Fruit fly (Drosophila melanogaster): ENCODE results near the gene drpr.
A peak's percentile ranks its signal among the peaks of the same experiment; 100 is the strongest.

The drpr gene

dm6 chr3L:1741107-1741506, 10.2 kb upstream of the drpr start (continued):
- peak; percentile 38 for TF ChIP-seq OdsH (GFP tag; optimal IDR thresholded peaks at IDR 0.05)
- TF ChIP-seq Sox14 (GFP tag; optimal IDR thresholded peaks at IDR 0.05): peak; percentile 5
- no peak for TF ChIP-seq fd85E (GFP tag; optimal IDR thresholded peaks at IDR 0.05)
- peak; percentile 15 for TF ChIP-seq Sox102F (GFP tag; optimal IDR thresholded peaks at IDR 0.05)
- TF ChIP-seq CG10631 (GFP tag; optimal IDR thresholded peaks at IDR 0.05): peak; percentile 23
- TF ChIP-seq CG4318 (GFP tag; optimal IDR thresholded peaks at IDR 0.05): peak; percentile 40
- TF ChIP-seq esn (GFP tag; optimal IDR thresholded peaks at IDR 0.05): peak; percentile 41
- peak; percentile 15 for TF ChIP-seq CG3919 (GFP tag; optimal IDR thresholded peaks at IDR 0.05)
- peak; percentile 64 for TF ChIP-seq CG32006 (GFP tag; optimal IDR thresholded peaks at IDR 0.05)
- TF ChIP-seq CG8319 (GFP tag; optimal IDR thresholded peaks at IDR 0.05): no peak
- no peak for TF ChIP-seq Lpt (GFP tag; optimal IDR thresholded peaks at IDR 0.05)
- no peak for TF ChIP-seq CG6854 (GFP tag; optimal IDR thresholded peaks at IDR 0.05)
- no peak for TF ChIP-seq fd59A (GFP tag; optimal IDR thresholded peaks at IDR 0.05)
- no peak; the same call in 2 of the 3 replicates for TF ChIP-seq eg (GFP tag; IDR thresholded peaks at IDR 0.05)
- TF ChIP-seq CG31627 (GFP tag; optimal IDR thresholded peaks at IDR 0.05): peak; percentile 60
- TF ChIP-seq Eip93F (GFP tag; optimal IDR thresholded peaks at IDR 0.05): no peak
- TF ChIP-seq CG16779 (tag; optimal IDR thresholded peaks at IDR 0.05): no peak
- TF ChIP-seq Smox (GFP tag; optimal IDR thresholded peaks at IDR 0.05): peak; percentile 35
- peak; percentile 3 for TF ChIP-seq dac (GFP tag; optimal IDR thresholded peaks at IDR 0.05)
- peak; percentile 65 for TF ChIP-seq Eip78C (GFP tag)
- no peak for TF ChIP-seq Ets21C (GFP tag; optimal IDR thresholded peaks at IDR 0.05)
- no peak for TF ChIP-seq Gug (GFP tag; IDR thresholded peaks at IDR 0.05)
- TF ChIP-seq achi (GFP tag; optimal IDR thresholded peaks at IDR 0.05): peak; percentile 7
- TF ChIP-seq Sox15 (GFP tag; optimal IDR thresholded peaks at IDR 0.05): peak; percentile 15
- TF ChIP-seq CG34406 (GFP tag; optimal IDR thresholded peaks at IDR 0.05): peak; percentile 18
- no peak for TF ChIP-seq CG9139 (GFP tag; optimal IDR thresholded peaks at IDR 0.05)
- peak; percentile 45 for TF ChIP-seq CG11294 (GFP tag; IDR thresholded peaks at IDR 0.05)
- peak; percentile 49 for TF ChIP-seq topi (GFP tag; optimal IDR thresholded peaks at IDR 0.05)
- TF ChIP-seq ss (GFP tag; optimal IDR thresholded peaks at IDR 0.05): peak in 1 of 2 experiments; percentile 9
- TF ChIP-seq CG3032 (tag; optimal IDR thresholded peaks at IDR 0.05): no peak
- no peak for TF ChIP-seq CG8632 (GFP tag; optimal IDR thresholded peaks at IDR 0.05)

- peak; percentile 14 for TF ChIP-seq fkh (GFP tag; optimal IDR thresholded peaks at IDR 0.05)
- TF ChIP-seq CG6808 (GFP tag; optimal IDR thresholded peaks at IDR 0.05): no peak
- peak; percentile 88 for TF ChIP-seq Eip78C (GFP tag)
- no peak for TF ChIP-seq CG10669 (GFP tag; optimal IDR thresholded peaks at IDR 0.05)
- TF ChIP-seq CG8632 (GFP tag; optimal IDR thresholded peaks at IDR 0.05): peak; percentile 46
- peak; percentile 63 for TF ChIP-seq pdm3 (GFP tag; optimal IDR thresholded peaks at IDR 0.05)
- peak; percentile 36 for TF ChIP-seq topi (GFP tag; optimal IDR thresholded peaks at IDR 0.05)
- TF ChIP-seq OdsH (GFP tag; optimal IDR thresholded peaks at IDR 0.05): peak; percentile 69
- TF ChIP-seq Hr39 (GFP tag; optimal IDR thresholded peaks at IDR 0.05): peak; percentile 80
- peak in 1 of 2 experiments; percentile 28 for TF ChIP-seq salr (GFP tag; optimal IDR thresholded peaks at IDR 0.05)
- TF ChIP-seq CG4318 (GFP tag; optimal IDR thresholded peaks at IDR 0.05): no peak
- peak; percentile 65 for TF ChIP-seq Met (GFP tag; optimal IDR thresholded peaks at IDR 0.05)
- TF ChIP-seq fd59A (GFP tag; optimal IDR thresholded peaks at IDR 0.05): peak; percentile 40
- peak; percentile 63 for TF ChIP-seq Smox (GFP tag; optimal IDR thresholded peaks at IDR 0.05)
- peak; percentile 45 for TF ChIP-seq acj6 (GFP tag; optimal IDR thresholded peaks at IDR 0.05)
- TF ChIP-seq CG9139 (GFP tag; optimal IDR thresholded peaks at IDR 0.05): no peak
- no peak for TF ChIP-seq dsx (GFP tag; optimal IDR thresholded peaks at IDR 0.05; ENCODE audit: poor library complexity, severe bottlenecking)
- TF ChIP-seq CG6792 (GFP tag; optimal IDR thresholded peaks at IDR 0.05): peak; percentile 44
- peak; percentile 18 for TF ChIP-seq CG8319 (GFP tag; optimal IDR thresholded peaks at IDR 0.05)
- peak; percentile 35 for TF ChIP-seq Eip75B (GFP tag; optimal IDR thresholded peaks at IDR 0.05)
- peak; percentile 49; the same call in 1 of the 2 replicates for TF ChIP-seq CG15336 (GFP tag; IDR thresholded peaks at IDR 0.05)
- TF ChIP-seq Sox15 (GFP tag; optimal IDR thresholded peaks at IDR 0.05): peak; percentile 57
- TF ChIP-seq eg (GFP tag; IDR thresholded peaks at IDR 0.05): peak; percentile 78
- peak; percentile 33 for TF ChIP-seq CG34406 (GFP tag; optimal IDR thresholded peaks at IDR 0.05)
- no peak for TF ChIP-seq Ets96B (tag; optimal IDR thresholded peaks at IDR 0.05)
- peak; percentile 56 for TF ChIP-seq Ets21C (GFP tag; optimal IDR thresholded peaks at IDR 0.05)
- no peak for TF ChIP-seq ss (GFP tag; optimal IDR thresholded peaks at IDR 0.05)
- TF ChIP-seq Gug (GFP tag; IDR thresholded peaks at IDR 0.05): peak; percentile 50
- peak; percentile 63 for TF ChIP-seq CG32006 (GFP tag; optimal IDR thresholded peaks at IDR 0.05)
- peak; percentile 70 for TF ChIP-seq svp (GFP tag)
- TF ChIP-seq Blimp-1 (GFP tag; optimal IDR thresholded peaks at IDR 0.05): no peak
- peak; percentile 79 for TF ChIP-seq CG31627 (GFP tag; optimal IDR thresholded peaks at IDR 0.05)
- peak; percentile 54 for TF ChIP-seq Sox14 (GFP tag; optimal IDR thresholded peaks at IDR 0.05)
These were observed 9.4 kb upstream of the drpr start for dm6 chr3L:1740129-1740975.
